Worm (Caenorhabditis elegans): ENCODE data around the gene str-40.

DNA sequence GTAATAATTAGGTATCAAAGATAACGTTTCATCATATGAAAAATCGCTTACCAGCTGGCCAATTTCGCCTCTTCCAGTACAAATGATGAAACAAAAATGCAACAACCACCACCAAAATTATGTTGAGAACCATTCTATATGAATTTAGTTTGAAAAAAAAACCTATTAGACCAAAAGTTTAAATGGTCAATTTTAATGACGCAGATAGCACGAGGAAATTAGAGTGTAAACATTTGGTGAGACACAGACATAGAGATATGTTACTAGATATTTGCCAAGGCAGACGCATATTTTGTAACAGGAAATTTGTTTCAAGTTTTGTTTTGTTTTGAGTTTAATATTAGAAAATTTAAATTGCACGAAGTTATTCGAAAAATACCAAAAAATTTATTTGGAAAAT, 25.4 kb upstream of the str-40 start, which contains the start of gene cyp-33C9:
- peak in 1 of 2 experiments; percentile 14 for TF ChIP-seq mdl-1 (tag; optimal IDR thresholded peaks at IDR 0.05)
- TF ChIP-seq snpc-1.2 (GFP tag; IDR thresholded peaks at IDR 0.05) = no peak
- TF ChIP-seq nhr-11 (tag; optimal IDR thresholded peaks at IDR 0.05) = no peak
- TF ChIP-seq ZK546.5 (tag; optimal IDR thresholded peaks at IDR 0.05) = no peak
